Worm (Caenorhabditis elegans): ENCODE measurements around the gene Y39A3CL.7.

Gene Y39A3CL.7

ce11 chrIII:1788033-1788432 lies 36.7 kb upstream of the Y39A3CL.7 start, which contains the start of gene rimb-1 (continued):
- TF ChIP-seq bed-2 (GFP tag; IDR thresholded peaks at IDR 0.05) (no peak), efl-1 (GFP tag; optimal IDR thresholded peaks at IDR 0.05) (no peak)

- TF ChIP-seq pbrm-1 (GFP tag; IDR thresholded peaks at IDR 0.05): no peak
- TF ChIP-seq egrh-3 (GFP tag; IDR thresholded peaks at IDR 0.05): peak; percentile 54; the same call in 1 of the 2 replicates
- peak; percentile 79 for TF ChIP-seq zfh-2 (GFP tag; conservative IDR thresholded peaks at IDR 0.05)
Observed at ce11 chrIII:1788972-1789371, 35.7 kb upstream of the Y39A3CL.7 start.

DNA sequence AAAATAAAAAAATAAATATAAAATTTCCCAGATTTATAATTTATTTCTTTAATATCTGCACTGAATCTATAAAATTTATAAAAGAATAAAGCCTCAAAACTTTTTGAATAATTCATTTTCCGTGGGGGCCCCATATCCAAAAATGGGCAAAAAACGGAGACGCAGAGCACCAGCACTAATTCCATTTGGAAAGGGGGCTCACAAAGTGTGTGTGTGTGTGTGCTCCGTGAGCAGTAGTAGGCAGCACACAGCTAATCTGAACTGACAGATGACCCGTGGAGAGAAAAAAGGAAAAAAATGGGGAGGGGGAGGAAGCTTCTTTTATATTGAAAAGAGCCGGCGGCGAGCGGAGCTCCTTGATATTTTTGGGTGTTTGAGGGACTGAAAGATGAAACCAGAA lies 32.8 kb upstream of the Y39A3CL.7 start:
- TF ChIP-seq Y53G8AR.9 (GFP tag; conservative IDR thresholded peaks at IDR 0.05): no peak
- no peak for TF ChIP-seq Y67H2A.10 (GFP tag; conservative IDR thresholded peaks at IDR 0.05)
- TF ChIP-seq ztf-22 (GFP tag; optimal IDR thresholded peaks at IDR 0.05): no peak
- TF ChIP-seq hlh-12 (tag; optimal IDR thresholded peaks at IDR 0.05): no peak
- no peak for TF ChIP-seq madf-10 (tag; optimal IDR thresholded peaks at IDR 0.05)

DNA sequence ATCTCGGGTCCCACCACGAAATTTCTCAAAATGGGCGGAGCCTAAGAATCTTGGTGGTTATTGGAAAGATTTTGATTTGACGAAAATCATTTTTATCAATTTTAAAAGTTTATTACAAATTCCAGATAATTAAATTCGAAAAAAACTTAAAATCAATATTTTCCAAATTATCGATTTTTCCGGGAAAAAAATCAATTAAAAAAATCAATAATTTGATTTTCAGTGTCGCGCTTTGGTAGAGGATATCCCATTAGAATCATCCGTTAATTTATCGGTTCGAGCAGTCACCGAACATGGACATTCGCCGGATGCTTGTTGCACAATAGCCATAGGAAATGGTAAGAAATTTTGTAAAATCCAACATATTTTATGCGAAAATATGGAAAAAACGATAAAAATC lies 31.3 kb upstream of the Y39A3CL.7 start:
- TF ChIP-seq snpc-4 (GFP tag; optimal IDR thresholded peaks at IDR 0.05) (no peak), snpc-4 (tag; optimal IDR thresholded peaks at IDR 0.05) (no peak), lin-40 (tag; optimal IDR thresholded peaks at IDR 0.05) (no peak), K12H6.12 (tag; optimal IDR thresholded peaks at IDR 0.05) (no peak), sptf-2 (GFP tag; optimal IDR thresholded peaks at IDR 0.05) (no peak), ccch-3 (GFP tag; optimal IDR thresholded peaks at IDR 0.05) (no peak), hsf-1 (GFP tag; IDR thresholded peaks at IDR 0.05) (no peak), Y79H2A.3 (GFP tag; conservative IDR thresholded peaks at IDR 0.05) (no peak), hlh-12 (tag; optimal IDR thresholded peaks at IDR 0.05) (no peak), gei-17 (GFP tag; optimal IDR thresholded peaks at IDR 0.05) (no peak), ceh-27 (GFP tag; optimal IDR thresholded peaks at IDR 0.05) (no peak), mes-4 (tag; optimal IDR thresholded peaks at IDR 0.05) (no peak), xnd-1 (tag; optimal IDR thresholded peaks at IDR 0.05) (no peak), rec-8 (tag; optimal IDR thresholded peaks at IDR 0.05) (no peak), nhr-120 (GFP tag; IDR thresholded peaks at IDR 0.05) (no peak), lag-1 (GFP tag; IDR thresholded peaks at IDR 0.05) (no peak), bed-1 (GFP tag; IDR thresholded peaks at IDR 0.05) (no peak), Y53G8AR.9 (GFP tag; conservative IDR thresholded peaks at IDR 0.05) (no peak), Y53F4B.3 (GFP tag; IDR thresholded peaks at IDR 0.05) (no peak), chd-7 (tag; optimal IDR thresholded peaks at IDR 0.05) (no peak)

DNA sequence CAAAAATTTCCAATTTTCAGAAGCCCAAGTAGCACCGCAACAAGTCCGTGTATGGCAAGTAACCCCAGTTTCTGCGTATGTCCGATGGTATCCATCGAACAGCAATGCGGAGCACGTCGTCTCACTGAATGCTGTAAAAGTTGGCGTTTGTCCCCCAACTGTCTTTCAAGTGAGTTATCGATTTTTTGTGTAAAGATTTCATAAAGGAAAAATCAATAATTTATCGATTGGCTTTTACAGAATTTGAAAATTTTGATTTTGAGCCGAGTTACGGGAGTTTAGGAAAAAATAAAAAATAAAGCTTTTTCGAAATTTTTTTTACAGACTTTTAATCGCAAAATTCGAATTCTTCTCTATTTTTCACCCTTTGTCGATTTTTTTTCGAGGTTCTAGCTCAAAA lies 30.6 kb upstream of the Y39A3CL.7 start:
- no peak for TF ChIP-seq rcor-1 (GFP tag; IDR thresholded peaks at IDR 0.05)
- no peak for TF ChIP-seq cebp-1 (GFP tag; IDR thresholded peaks at IDR 0.05)
- no peak for TF ChIP-seq cebp-1 (tag; optimal IDR thresholded peaks at IDR 0.05)
- TF ChIP-seq ztf-3 (GFP tag; optimal IDR thresholded peaks at IDR 0.05): no peak
- TF ChIP-seq fkh-3 (tag; optimal IDR thresholded peaks at IDR 0.05): no peak
- no peak for TF ChIP-seq hrde-1 (tag; optimal IDR thresholded peaks at IDR 0.05; ENCODE audit: borderline replicate concordance)
